Fruit fly (Drosophila melanogaster) whole organism, embryonic: ENCODE results near the gene CG16956.
A peak's percentile ranks its signal among the peaks of the same experiment; 100 is the strongest.

Source experiments
- CG10543 ChIP-seq: fragments of 200-800 bp; sonication (Bioruptor generic); optimal IDR thresholded peaks from 3 replicates; lab custom pipeline; 2017; ENCODE audit warnings: missing biosample characterization, mild to moderate bottlenecking, missing genetic modification characterization, moderate library complexity
- CG11085 ChIP-seq: fragments of 200-800 bp; sonication (Bioruptor generic); IDR thresholded peaks from 2 replicates; pipeline ENCODE4 v1.3.6; 2022; ENCODE audit warnings: missing biosample characterization, missing genetic modification characterization
- CG13287 ChIP-seq: fragments of 200-800 bp; sonication (Bioruptor generic); IDR thresholded peaks from 2 replicates; pipeline ENCODE4 v1.3.6; 2022; ENCODE audit warnings: missing biosample characterization, missing genetic modification characterization; ENCODE audit not compliant: partially characterized antibody
- CG14014 ChIP-seq: fragments of 200-800 bp; sonication (Bioruptor generic); IDR thresholded peaks from 2 replicates; pipeline ENCODE4 v1.3.6; 2022; ENCODE audit warnings: missing biosample characterization, missing genetic modification characterization
- CG16779 ChIP-seq: fragments of 200-800 bp; sonication (Bioruptor generic); IDR thresholded peaks from 2 replicates; pipeline ENCODE4 v1.3.6; 2022; ENCODE audit warnings: missing biosample characterization, missing genetic modification characterization
- CG16863 ChIP-seq: fragments of 200-800 bp; sonication (Bioruptor generic); optimal IDR thresholded peaks from 3 replicates; lab custom pipeline; 2016; ENCODE audit warnings: missing biosample characterization, missing genetic modification characterization
- CG17802 ChIP-seq: fragments of 200-800 bp; sonication (Bioruptor generic); optimal IDR thresholded peaks from 2 replicates; lab custom pipeline; 2018; ENCODE audit warnings: missing biosample characterization, mild to moderate bottlenecking, missing genetic modification characterization, moderate library complexity
- CG32767 ChIP-seq: fragments of 200-800 bp; sonication (Bioruptor generic); IDR thresholded peaks from 2 replicates; pipeline ENCODE4 v1.3.6; 2022; ENCODE audit warnings: missing biosample characterization, missing genetic modification characterization
- CG6689 ChIP-seq: fragments of 200-800 bp; sonication (Bioruptor generic); IDR thresholded peaks from 2 replicates; pipeline ENCODE4 v1.3.6; 2022; ENCODE audit warnings: missing biosample characterization, missing genetic modification characterization
- CG8944 ChIP-seq: fragments of 200-800 bp; sonication (Bioruptor generic); optimal IDR thresholded peaks from 3 replicates; lab custom pipeline; 2016; ENCODE audit warnings: missing biosample characterization, missing genetic modification characterization
- Camta ChIP-seq: fragments of 200-800 bp; sonication (Bioruptor generic); optimal IDR thresholded peaks from 2 replicates; lab custom pipeline; 2016; ENCODE audit warnings: missing biosample characterization, missing genetic modification characterization
- D19B ChIP-seq: fragments of 200-800 bp; sonication (Bioruptor generic); optimal IDR thresholded peaks from 2 replicates; lab custom pipeline; 2017; ENCODE audit warnings: missing biosample characterization, mild to moderate bottlenecking, missing genetic modification characterization
- Deaf1 ChIP-seq: fragments of 200-800 bp; optimal IDR thresholded peaks from 3 replicates; lab custom pipeline; 2019; ENCODE audit warnings: missing biosample characterization, mild to moderate bottlenecking, missing genetic modification characterization, moderate library complexity
- Dll ChIP-seq: fragments of 200-800 bp; sonication (Bioruptor generic); IDR thresholded peaks from 4 replicates; pipeline ENCODE4 v1.3.6; 2022; ENCODE audit warnings: missing biosample characterization, missing genetic modification characterization; ENCODE audit not compliant: partially characterized antibody
- Drgx ChIP-seq: fragments of 200-800 bp; sonication (Bioruptor generic); IDR thresholded peaks from 2 replicates; pipeline ENCODE4 v1.3.6; 2022; ENCODE audit warnings: missing biosample characterization, missing genetic modification characterization
- E2f2 ChIP-seq: fragments of 200-800 bp; sonication (Bioruptor generic); IDR thresholded peaks from 2 replicates; pipeline ENCODE4 v1.3.6; 2022; ENCODE audit warnings: missing biosample characterization, missing genetic modification characterization
- Fer2 ChIP-seq: fragments of 200-800 bp; sonication (Bioruptor generic); optimal IDR thresholded peaks from 2 replicates; lab custom pipeline; 2018; ENCODE audit warnings: missing biosample characterization, mild to moderate bottlenecking, missing genetic modification characterization, moderate library complexity
- HLH54F ChIP-seq: fragments of 200-800 bp; sonication (Bioruptor generic); optimal IDR thresholded peaks from 3 replicates; lab custom pipeline; 2016; ENCODE audit warnings: missing biosample characterization, missing genetic modification characterization
- Mes4 ChIP-seq: fragments of 200-800 bp; sonication (Bioruptor generic); optimal IDR thresholded peaks from 2 replicates; lab custom pipeline; 2016; ENCODE audit warnings: missing biosample characterization, missing genetic modification characterization
- Nf-YA ChIP-seq: fragments of 200-800 bp; sonication (Bioruptor generic); IDR thresholded peaks from 2 replicates; pipeline ENCODE4 v1.3.6; 2022; ENCODE audit warnings: missing biosample characterization, missing genetic modification characterization
- NfI ChIP-seq: fragments of 200-800 bp; sonication (Bioruptor generic); optimal IDR thresholded peaks from 3 replicates; lab custom pipeline; 2018; ENCODE audit warnings: missing biosample characterization, mild to moderate bottlenecking, missing genetic modification characterization, moderate library complexity
- Oaz ChIP-seq: fragments of 200-800 bp; sonication (Bioruptor generic); IDR thresholded peaks from 2 replicates; pipeline ENCODE4 v1.3.6; 2022; ENCODE audit warnings: missing biosample characterization, missing genetic modification characterization
- Oli ChIP-seq: fragments of 200-800 bp; sonication (Bioruptor generic); optimal IDR thresholded peaks from 2 replicates; lab custom pipeline; 2018; ENCODE audit warnings: missing biosample characterization, mild to moderate bottlenecking, missing genetic modification characterization, moderate library complexity
- Scr ChIP-seq: fragments of 200-800 bp; sonication (Bioruptor generic); IDR thresholded peaks from 2 replicates; pipeline ENCODE4 v1.3.6; 2022; ENCODE audit warnings: missing biosample characterization, missing genetic modification characterization; ENCODE audit not compliant: partially characterized antibody
- Taf1 ChIP-seq: fragments of 200-800 bp; sonication (Bioruptor generic); IDR thresholded peaks from 2 replicates; pipeline ENCODE4 v1.3.6; 2022; ENCODE audit warnings: missing biosample characterization, missing genetic modification characterization
- bab2 ChIP-seq: fragments of 200-800 bp; sonication (Bioruptor generic); optimal IDR thresholded peaks from 2 replicates; lab custom pipeline; 2016; ENCODE audit warnings: missing biosample characterization, missing genetic modification characterization
- chm ChIP-seq: fragments of 200-800 bp; sonication (Bioruptor generic); IDR thresholded peaks from 2 replicates; pipeline ENCODE4 v1.3.6; 2022; ENCODE audit warnings: missing biosample characterization, missing genetic modification characterization
- crc ChIP-seq: fragments of 200-800 bp; sonication (Bioruptor generic); optimal IDR thresholded peaks from 2 replicates; lab custom pipeline; 2016; ENCODE audit warnings: missing biosample characterization, missing genetic modification characterization
- danr ChIP-seq: fragments of 200-800 bp; sonication (Bioruptor generic); IDR thresholded peaks from 2 replicates; pipeline ENCODE4 v1.3.6; 2022; ENCODE audit warnings: missing biosample characterization, missing genetic modification characterization
- dm ChIP-seq: fragments of 200-800 bp; sonication (Bioruptor generic); optimal IDR thresholded peaks from 3 replicates; lab custom pipeline; 2016; ENCODE audit warnings: missing biosample characterization, missing genetic modification characterization
- dmrt11E ChIP-seq: fragments of 200-800 bp; sonication (Bioruptor generic); optimal IDR thresholded peaks from 3 replicates; lab custom pipeline; 2018; ENCODE audit warnings: missing biosample characterization, mild to moderate bottlenecking, missing genetic modification characterization, moderate library complexity
- ewg ChIP-seq: fragments of 200-800 bp; sonication (Bioruptor generic); optimal IDR thresholded peaks from 3 replicates; lab custom pipeline; 2017; ENCODE audit warnings: mild to moderate bottlenecking, missing biosample characterization, missing genetic modification reagents, missing genetic modification characterization
- fu2 ChIP-seq: fragments of 200-800 bp; sonication (Bioruptor generic); optimal IDR thresholded peaks from 2 replicates; lab custom pipeline; 2016; ENCODE audit warnings: missing biosample characterization, missing genetic modification characterization
- h ChIP-seq: fragments of >200 bp; optimal IDR thresholded peaks from 2 replicates; lab custom pipeline; 2017
- ind ChIP-seq: fragments of 200-800 bp; sonication (Bioruptor generic); optimal IDR thresholded peaks from 3 replicates; lab custom pipeline; 2016; ENCODE audit warnings: missing biosample characterization, missing genetic modification characterization
- lab ChIP-seq: fragments of 200-800 bp; sonication (Bioruptor generic); optimal IDR thresholded peaks from 3 replicates; lab custom pipeline; 2017; ENCODE audit warnings: missing biosample characterization, missing genetic modification characterization, mild to moderate bottlenecking, moderate library complexity, missing genetic modification reagents
- nau ChIP-seq: fragments of 200-800 bp; sonication (Bioruptor generic); optimal IDR thresholded peaks from 3 replicates; lab custom pipeline; 2017; ENCODE audit warnings: missing biosample characterization, mild to moderate bottlenecking, missing genetic modification characterization, missing genetic modification reagents
- oc ChIP-seq: fragments of 200-800 bp; sonication (Bioruptor generic); optimal IDR thresholded peaks from 2 replicates; lab custom pipeline; 2018; ENCODE audit warnings: missing biosample characterization, mild to moderate bottlenecking, missing genetic modification characterization, moderate library complexity
- pfk ChIP-seq: fragments of 200-800 bp; sonication (Bioruptor generic); optimal IDR thresholded peaks from 2 replicates; lab custom pipeline; 2018; ENCODE audit warnings: missing biosample characterization, mild to moderate bottlenecking, missing genetic modification characterization, moderate library complexity
- pnt ChIP-seq: fragments of 200-800 bp; sonication (Bioruptor generic); optimal IDR thresholded peaks from 3 replicates; lab custom pipeline; 2016; ENCODE audit warnings: missing biosample characterization, missing genetic modification characterization
- prd ChIP-seq, 3 experiments: fragments of >200 bp in 2 of 3; fragments of 200-800 bp in 1 of 3; sonication (Bioruptor generic) in 1 of 3; optimal IDR thresholded peaks in 2 of 3; IDR thresholded peaks in 1 of 3; 2 replicates in 2 of 3; 3 replicates in 1 of 3; pipeline versions ENCODE4 v1.3.6 to Lab custom; 2017 to 2022; ENCODE audit warnings: missing biosample characterization in 1 of 3, missing genetic modification characterization in 1 of 3
- pros ChIP-seq: fragments of 200-800 bp; sonication (Bioruptor generic); optimal IDR thresholded peaks from 3 replicates; lab custom pipeline; 2019; ENCODE audit warnings: missing biosample characterization, mild to moderate bottlenecking, missing genetic modification characterization, moderate library complexity
- ro ChIP-seq: fragments of 200-800 bp; sonication (Bioruptor generic); IDR thresholded peaks from 2 replicates; pipeline ENCODE4 v1.3.6; 2022; ENCODE audit warnings: missing biosample characterization, missing genetic modification characterization
- sens-2 ChIP-seq: fragments of 200-800 bp; sonication (Bioruptor generic); IDR thresholded peaks from 2 replicates; pipeline ENCODE4 v1.3.6; 2022; ENCODE audit warnings: missing biosample characterization, missing genetic modification characterization
- slbo ChIP-seq: fragments of 200-800 bp; sonication (Bioruptor generic); IDR thresholded peaks from 2 replicates; pipeline ENCODE4 v1.3.6; 2022; ENCODE audit warnings: missing biosample characterization, missing genetic modification characterization
- sr ChIP-seq: fragments of 200-800 bp; sonication (Bioruptor generic); IDR thresholded peaks from 3 replicates; pipeline ENCODE4 v1.3.6; 2022; ENCODE audit warnings: missing biosample characterization, missing genetic modification characterization
- tll ChIP-seq, 2 experiments: fragments of 200-800 bp in 1 of 2; fragments of >200 bp in 1 of 2; sonication (Bioruptor generic) in 1 of 2; optimal IDR thresholded peaks; 2 replicates each; lab custom pipeline; 2017 to 2019; ENCODE audit warnings: missing biosample characterization in 2 of 2, missing genetic modification characterization in 2 of 2, mild to moderate bottlenecking in 1 of 2, moderate library complexity in 1 of 2
- vfl ChIP-seq: fragments of 200-800 bp; sonication (Bioruptor generic); optimal IDR thresholded peaks from 2 replicates; lab custom pipeline; 2016; ENCODE audit warnings: missing biosample characterization, missing genetic modification characterization
- wor ChIP-seq: fragments of 200-800 bp; sonication (Bioruptor generic); IDR thresholded peaks from 2 replicates; pipeline ENCODE4 v1.3.6; 2022; ENCODE audit warnings: missing biosample characterization, missing genetic modification characterization
- z ChIP-seq: fragments of 200-800 bp; sonication (Bioruptor generic); IDR thresholded peaks from 3 replicates; pipeline ENCODE4 v1.3.6; 2022; ENCODE audit warnings: missing biosample characterization, missing genetic modification characterization

Gene CG16956

DNA sequence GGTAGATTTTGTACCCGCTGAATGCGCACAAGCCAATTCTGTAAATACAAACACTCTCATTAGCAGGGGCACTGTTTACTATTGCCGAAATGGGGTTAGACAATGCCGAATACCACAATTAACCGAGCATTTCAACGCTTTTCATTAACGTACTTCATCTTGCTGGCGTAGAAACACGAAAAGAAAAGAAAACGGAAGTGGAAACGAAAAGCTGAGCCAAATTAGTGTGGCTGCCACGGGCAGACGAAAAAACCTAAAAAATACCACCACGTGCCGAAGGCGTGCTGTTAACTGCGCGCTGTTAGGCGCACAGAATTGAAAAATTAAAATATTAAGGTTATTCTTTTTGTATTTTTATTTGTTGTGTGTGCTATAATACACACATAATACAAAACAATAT lies 19.5 kb downstream of the CG16956 start, which contains the start of gene RpL24 (continued):
- TF ChIP-seq dmrt11E (tag; lab: Kevin White, UChicago) (peak; percentile 84), Deaf1 (tag; lab: Kevin White, UChicago) (peak; percentile 64), h (lab: Kevin White, UChicago) (no peak), ind (GFP tag; lab: Kevin White, UChicago) (peak; percentile 67), CG13287 (GFP tag; lab: Robert Waterston, UW) (peak; percentile 26; the same call in 1 of the 2 replicates), sens-2 (GFP tag; lab: Robert Waterston, UW) (peak; percentile 91), Fer2 (tag; lab: Kevin White, UChicago) (peak; percentile 83), CG8944 (GFP tag; lab: Kevin White, UChicago) (peak; percentile 69), lab (GFP tag; lab: Kevin White, UChicago) (peak; percentile 98), CG14014 (peak; percentile 89), nau (GFP tag; lab: Kevin White, UChicago) (no peak), pros (GFP tag; lab: Kevin White, UChicago) (no peak), E2f2 (GFP tag; lab: Robert Waterston, UW) (peak; percentile 82), CG11085 (GFP tag; lab: Robert Waterston, UW) (peak; percentile 85), NfI (GFP tag; lab: Kevin White, UChicago) (peak; percentile 96), Dll (GFP tag; lab: Robert Waterston, UW) (no peak), oc (tag; lab: Kevin White, UChicago) (peak; percentile 68), CG32767 (GFP tag; lab: Robert Waterston, UW) (peak; percentile 50; the same call in 1 of the 2 replicates), D19B (GFP tag; lab: Kevin White, UChicago) (peak; percentile 80), Mes4 (peak; percentile 96), CG6689 (GFP tag; lab: Robert Waterston, UW) (peak; percentile 72), danr (peak; percentile 42; the same call in 1 of the 2 replicates), pfk (GFP tag; lab: Kevin White, UChicago) (peak; percentile 85), vfl (GFP tag; lab: Kevin White, UChicago) (peak; percentile 78), Nf-YA (GFP tag; lab: Robert Waterston, UW) (peak; percentile 83), CG16779 (GFP tag; lab: Robert Waterston, UW) (peak; percentile 85), chm (GFP tag; lab: Robert Waterston, UW) (peak; percentile 97), pnt (peak; percentile 16), dm (GFP tag; lab: Kevin White, UChicago) (peak; percentile 99), Oli (tag; lab: Kevin White, UChicago) (peak; percentile 71), crc (GFP tag; lab: Kevin White, UChicago) (peak; percentile 68), fu2 (GFP tag; lab: Kevin White, UChicago) (peak; percentile 73), Taf1 (GFP tag; lab: Robert Waterston, UW) (peak; percentile 53; the same call in 1 of the 2 replicates), slbo (GFP tag; lab: Robert Waterston, UW) (peak; percentile 75), ewg (peak; percentile 85), CG10543 (GFP tag; lab: Kevin White, UChicago) (peak; percentile 96), ro (GFP tag; lab: Robert Waterston, UW) (peak; percentile 40; the same call in 1 of the 2 replicates), prd (optimal IDR thresholded peaks at IDR 0.05; lab: Kevin White, UChicago) (no peak), prd (GFP tag; IDR thresholded peaks at IDR 0.05; lab: Robert Waterston, UW) (peak; percentile 63; the same call in 2 of the 3 replicates), HLH54F (GFP tag; lab: Kevin White, UChicago) (peak; percentile 83), Scr (GFP tag; lab: Robert Waterston, UW) (no peak; the same call in 1 of the 2 replicates), CG17802 (peak; percentile 82), tll (GFP tag; optimal IDR thresholded peaks at IDR 0.05; lab: Kevin White, UChicago) (peak in 1 of 2 experiments; percentile 17), wor (GFP tag; lab: Robert Waterston, UW) (peak; percentile 18; the same call in 1 of the 2 replicates), sr (GFP tag; lab: Robert Waterston, UW) (peak; percentile 93), Oaz (GFP tag; lab: Robert Waterston, UW) (peak; percentile 58), CG16863 (GFP tag; lab: Kevin White, UChicago) (peak; percentile 81), Drgx (GFP tag; lab: Robert Waterston, UW) (peak; percentile 36), z (peak; percentile 71), bab2 (GFP tag; lab: Kevin White, UChicago) (peak; percentile 47), Camta (GFP tag; lab: Kevin White, UChicago) (peak; percentile 93)
